Worm (Caenorhabditis elegans): ENCODE results near the gene Y37D8A.6.

ce11 chrIII:12836742-12837285 lies 33.3 kb downstream of the Y37D8A.6 start:
- TF ChIP-seq sem-2 (GFP tag; optimal IDR thresholded peaks at IDR 0.05) (no peak), nhr-237 (tag; optimal IDR thresholded peaks at IDR 0.05) (no peak), blmp-1 (tag; optimal IDR thresholded peaks at IDR 0.05) (no peak), elt-3 (tag; optimal IDR thresholded peaks at IDR 0.05) (no peak), unc-62 (GFP tag; optimal IDR thresholded peaks at IDR 0.05) (no peak), nhr-12 (tag; optimal IDR thresholded peaks at IDR 0.05) (no peak), snpc-4 (tag; optimal IDR thresholded peaks at IDR 0.05) (no peak), unc-39 (tag; optimal IDR thresholded peaks at IDR 0.05) (no peak), nhr-2 (tag; optimal IDR thresholded peaks at IDR 0.05) (no peak), nhr-28 (tag; optimal IDR thresholded peaks at IDR 0.05) (no peak)
